Worm (Caenorhabditis elegans): ENCODE results near the gene sul-1.

DNA sequence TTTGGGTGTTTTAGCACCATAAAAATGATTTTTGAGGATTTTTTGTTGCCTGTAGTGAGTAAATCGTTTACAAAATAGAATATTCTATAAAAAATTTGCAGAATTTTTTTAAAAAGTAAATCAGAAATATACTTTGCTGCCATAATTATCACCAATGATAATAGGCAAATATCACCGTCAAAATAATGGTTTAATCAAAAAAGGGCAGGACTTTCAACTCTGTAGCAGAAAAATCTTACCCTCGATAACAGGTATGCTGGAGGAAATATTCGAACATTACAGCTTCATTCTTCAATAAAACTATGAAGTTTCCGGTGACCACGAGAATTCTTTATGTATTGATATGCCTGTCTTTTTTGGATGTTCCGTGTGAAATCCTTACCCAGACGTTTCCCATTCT, 18.5 kb upstream of the sul-1 start, which contains the start of gene K09C4.4:
- no peak for TF ChIP-seq tab-1 (GFP tag; IDR thresholded peaks at IDR 0.05)
- no peak for TF ChIP-seq cog-1 (tag; optimal IDR thresholded peaks at IDR 0.05)
- TF ChIP-seq ztf-29 (GFP tag; IDR thresholded peaks at IDR 0.05): no peak
- TF ChIP-seq med-1 (GFP tag; optimal IDR thresholded peaks at IDR 0.05; ENCODE audit: insufficient read depth): no peak
- no peak for TF ChIP-seq ref-1 (GFP tag; conservative IDR thresholded peaks at IDR 0.05)
- no peak for TF ChIP-seq flt-1 (GFP tag; IDR thresholded peaks at IDR 0.05)
- TF ChIP-seq ztf-23 (GFP tag; IDR thresholded peaks at IDR 0.05): no peak
- no peak for TF ChIP-seq klf-2 (GFP tag; conservative IDR thresholded peaks at IDR 0.05)
- TF ChIP-seq T22C8.4 (GFP tag; IDR thresholded peaks at IDR 0.05): no peak

All from whole organism, midembryonic.